Fruit fly (Drosophila melanogaster): ENCODE data around the gene Mesh1.

Gene Mesh1

DNA sequence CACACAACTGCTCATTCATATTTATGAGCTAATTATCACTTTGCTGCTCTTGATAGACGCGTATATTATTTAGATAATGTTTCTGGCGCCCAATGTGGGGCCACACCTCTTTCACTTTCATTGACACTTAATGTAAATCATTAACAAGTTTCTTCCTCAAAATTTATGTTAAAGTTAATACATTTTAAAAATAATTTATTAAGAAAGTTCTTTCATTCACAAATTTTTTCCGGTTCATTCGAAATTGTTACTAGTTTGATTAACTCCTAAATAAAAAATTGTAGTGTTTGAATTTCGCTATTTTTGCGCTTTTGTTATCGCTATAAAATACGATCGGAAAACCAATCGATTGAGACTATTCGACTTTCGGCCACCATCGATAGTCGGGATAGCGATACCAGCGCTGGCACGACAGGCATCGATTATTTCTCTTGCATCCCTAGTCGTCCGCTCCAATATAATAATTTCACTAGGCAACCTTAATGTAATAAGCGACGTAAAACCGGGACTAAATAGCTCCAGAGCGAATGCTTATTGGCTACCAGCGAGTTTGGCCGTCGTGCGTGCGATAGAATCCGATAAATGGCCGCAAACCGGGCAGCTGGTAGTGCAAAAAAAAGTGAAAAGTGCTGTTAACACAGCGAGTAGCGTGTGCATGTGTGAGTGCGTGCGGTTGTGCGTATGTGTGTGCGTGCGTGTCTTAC, 26.6 kb upstream of the Mesh1 start, which contains the start of gene Usp1 (continued):
- TF ChIP-seq CG9876 (GFP tag; optimal IDR thresholded peaks at IDR 0.05), result no peak
- TF ChIP-seq NK7.1 (GFP tag; optimal IDR thresholded peaks at IDR 0.05), result no peak
- peak; percentile 6 for TF ChIP-seq Max (GFP tag; optimal IDR thresholded peaks at IDR 0.05)
- peak; percentile 44 for TF ChIP-seq CG9797 (GFP tag; optimal IDR thresholded peaks at IDR 0.05)
- peak; percentile 49 for TF ChIP-seq phol (tag; optimal IDR thresholded peaks at IDR 0.05)
- TF ChIP-seq onecut (GFP tag; IDR thresholded peaks at IDR 0.05), result peak; percentile 61; the same call in 1 of the 2 replicates
- TF ChIP-seq Chrac-16 (GFP tag; optimal IDR thresholded peaks at IDR 0.05), result no peak
- TF ChIP-seq repo (GFP tag; optimal IDR thresholded peaks at IDR 0.05), result no peak
- no peak for TF ChIP-seq MTF-1 (GFP tag; optimal IDR thresholded peaks at IDR 0.05; ENCODE audit: borderline replicate concordance)
- TF ChIP-seq Bgb (GFP tag; IDR thresholded peaks at IDR 0.05; ENCODE audit: partially characterized antibody), result peak; percentile 98
- no peak for TF ChIP-seq corto (GFP tag; optimal IDR thresholded peaks at IDR 0.05)
- peak in 1 of 2 experiments; percentile 15 for TF ChIP-seq dpn (GFP tag; optimal IDR thresholded peaks at IDR 0.05)
- no peak for TF ChIP-seq ro (GFP tag; IDR thresholded peaks at IDR 0.05)
- no peak for TF ChIP-seq CG6813 (GFP tag; optimal IDR thresholded peaks at IDR 0.05)
- no peak for TF ChIP-seq crc (GFP tag; optimal IDR thresholded peaks at IDR 0.05)
- peak; percentile 12 for TF ChIP-seq CG12391 (tag; optimal IDR thresholded peaks at IDR 0.05)
- no peak for TF ChIP-seq Bteb2 (GFP tag; optimal IDR thresholded peaks at IDR 0.05)
- no peak for TF ChIP-seq trh (GFP tag; optimal IDR thresholded peaks at IDR 0.05)
- TF ChIP-seq Dref (GFP tag; IDR thresholded peaks at IDR 0.05), result peak; percentile 100
- no peak for TF ChIP-seq ham (GFP tag; IDR thresholded peaks at IDR 0.05)
- TF ChIP-seq grn (GFP tag; optimal IDR thresholded peaks at IDR 0.05), result no peak
- TF ChIP-seq CG11398 (GFP tag; optimal IDR thresholded peaks at IDR 0.05), result no peak
- TF ChIP-seq zfh1 (GFP tag; IDR thresholded peaks at IDR 0.05), result no peak
- TF ChIP-seq ranshi (GFP tag; IDR thresholded peaks at IDR 0.05), result no peak
- TF ChIP-seq Sry-δ (GFP tag; optimal IDR thresholded peaks at IDR 0.05), result peak; percentile 93
- no peak for TF ChIP-seq cwo (GFP tag; optimal IDR thresholded peaks at IDR 0.05)
- no peak for TF ChIP-seq sqz (GFP tag; optimal IDR thresholded peaks at IDR 0.05)
- TF ChIP-seq MESR4 (GFP tag; optimal IDR thresholded peaks at IDR 0.05), result peak; percentile 93
- no peak for TF ChIP-seq Oaz (GFP tag; IDR thresholded peaks at IDR 0.05)
- TF ChIP-seq sna (GFP tag; IDR thresholded peaks at IDR 0.05; ENCODE audit: partially characterized antibody), result peak; percentile 90
- peak; percentile 66 for TF ChIP-seq CG12659 (GFP tag; optimal IDR thresholded peaks at IDR 0.05)
- peak; percentile 94; the same call in 2 of the 3 replicates for TF ChIP-seq CG17361 (GFP tag; IDR thresholded peaks at IDR 0.05)
- TF ChIP-seq D19B (GFP tag; optimal IDR thresholded peaks at IDR 0.05), result no peak
- TF ChIP-seq emc (GFP tag; optimal IDR thresholded peaks at IDR 0.05), result no peak
- TF ChIP-seq Hsf (GFP tag; optimal IDR thresholded peaks at IDR 0.05), result no peak
- TF ChIP-seq CG2129 (GFP tag; IDR thresholded peaks at IDR 0.05; ENCODE audit: partially characterized antibody), result peak; percentile 78
- TF ChIP-seq CG14050 (GFP tag; IDR thresholded peaks at IDR 0.05), result no peak
- no peak for TF ChIP-seq CG4820 (GFP tag; optimal IDR thresholded peaks at IDR 0.05)
- TF ChIP-seq Vsx1 (GFP tag; optimal IDR thresholded peaks at IDR 0.05), result no peak
- TF ChIP-seq seq (GFP tag; IDR thresholded peaks at IDR 0.05), result no peak
- TF ChIP-seq pb (GFP tag; optimal IDR thresholded peaks at IDR 0.05), result no peak
- no peak for TF ChIP-seq ase (GFP tag; IDR thresholded peaks at IDR 0.05)
- peak; percentile 27 for TF ChIP-seq lilli (GFP tag; optimal IDR thresholded peaks at IDR 0.05)
- no peak for TF ChIP-seq Ssrp (tag; optimal IDR thresholded peaks at IDR 0.05)
- no peak for TF ChIP-seq ewg (GFP tag; optimal IDR thresholded peaks at IDR 0.05)
- TF ChIP-seq CG6272 (GFP tag; IDR thresholded peaks at IDR 0.05), result peak; percentile 13; the same call in 1 of the 2 replicates
- peak; percentile 95 for TF ChIP-seq CG34224 (GFP tag; IDR thresholded peaks at IDR 0.05; ENCODE audit: partially characterized antibody)
- TF ChIP-seq CG4328 (GFP tag; optimal IDR thresholded peaks at IDR 0.05), result no peak
- no peak for TF ChIP-seq CG17385 (GFP tag; optimal IDR thresholded peaks at IDR 0.05)
- peak; percentile 98 for TF ChIP-seq ato (GFP tag; IDR thresholded peaks at IDR 0.05; ENCODE audit: partially characterized antibody)
